Worm (Caenorhabditis elegans) whole organism, midembryonic: ENCODE data around the gene nas-3.

Source experiments
- T22C8.4 ChIP-seq: fragments of 200-800 bp; sonication (Bioruptor generic); IDR thresholded peaks from 2 replicates; pipeline ENCODE4 v1.3.6; 2022; ENCODE audit warnings: missing genetic modification characterization, missing compliant biosample characterization
- cog-1 ChIP-seq: sonication (generic microtip); optimal IDR thresholded peaks from 2 replicates; lab custom pipeline; 2016; ENCODE audit warnings: missing genetic modification characterization, missing compliant biosample characterization
- flt-1 ChIP-seq: fragments of 200-800 bp; sonication (Bioruptor generic); IDR thresholded peaks from 2 replicates; pipeline ENCODE4 v1.3.6; 2022; ENCODE audit warnings: missing genetic modification characterization, missing compliant biosample characterization
- klf-2 ChIP-seq: fragments of 200-800 bp; sonication (Bioruptor generic); conservative IDR thresholded peaks from 2 replicates; pipeline ENCODE4 v1.3.6; 2022; ENCODE audit warnings: missing genetic modification reagents, missing genetic modification characterization, missing compliant biosample characterization
- med-1 ChIP-seq: sonication (generic microtip); optimal IDR thresholded peaks from 2 replicates; lab custom pipeline; 2017; ENCODE audit warnings: missing genetic modification characterization, mild to moderate bottlenecking, missing compliant biosample characterization, antibody characterized with exemption, missing genetic modification reagents; ENCODE audit not compliant: insufficient read depth
- ref-1 ChIP-seq: fragments of 200-800 bp; sonication (Bioruptor generic); conservative IDR thresholded peaks from 2 replicates; pipeline ENCODE4 v1.3.6; 2022; ENCODE audit warnings: missing genetic modification reagents, missing genetic modification characterization, missing compliant biosample characterization
- tab-1 ChIP-seq: fragments of 200-800 bp; sonication (Bioruptor generic); IDR thresholded peaks from 2 replicates; pipeline ENCODE4 v1.3.6; 2022; ENCODE audit warnings: missing genetic modification characterization, missing compliant biosample characterization
- ztf-23 ChIP-seq: fragments of 200-800 bp; sonication (Bioruptor generic); IDR thresholded peaks from 2 replicates; pipeline ENCODE4 v1.3.6; 2022; ENCODE audit warnings: missing genetic modification reagents, missing genetic modification characterization, missing compliant biosample characterization
- ztf-29 ChIP-seq: fragments of 200-800 bp; sonication (Bioruptor generic); IDR thresholded peaks from 2 replicates; pipeline ENCODE4 v1.3.6; 2022; ENCODE audit warnings: missing genetic modification reagents, missing genetic modification characterization, missing compliant biosample characterization

The nas-3 gene

DNA sequence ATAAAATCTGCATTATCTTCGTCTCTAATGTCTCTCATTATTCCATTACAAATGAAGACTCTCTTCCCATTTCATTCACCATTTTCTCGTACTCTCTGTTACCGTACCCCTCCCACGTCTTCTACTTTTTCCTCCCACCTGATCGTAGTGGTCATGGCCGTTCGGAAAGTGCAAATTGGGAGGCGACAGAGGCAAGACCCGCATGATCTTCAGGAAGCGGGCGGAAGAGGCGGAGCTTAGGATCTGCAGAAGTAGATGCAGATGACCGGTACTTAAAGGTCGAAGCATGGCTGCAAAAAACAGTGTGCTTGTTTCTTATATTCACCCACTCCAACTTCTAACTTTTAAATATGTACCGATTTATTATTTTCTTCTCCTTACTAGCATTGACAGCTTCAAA is at the start of gene nas-3:
TSS of gene nas-3 (plus strand) at position 301 of the 400 bp plus-strand sequence.
- TF ChIP-seq ztf-29 (GFP tag; lab: Robert Waterston, UW) (no peak), ztf-23 (GFP tag; lab: Robert Waterston, UW) (no peak)

DNA sequence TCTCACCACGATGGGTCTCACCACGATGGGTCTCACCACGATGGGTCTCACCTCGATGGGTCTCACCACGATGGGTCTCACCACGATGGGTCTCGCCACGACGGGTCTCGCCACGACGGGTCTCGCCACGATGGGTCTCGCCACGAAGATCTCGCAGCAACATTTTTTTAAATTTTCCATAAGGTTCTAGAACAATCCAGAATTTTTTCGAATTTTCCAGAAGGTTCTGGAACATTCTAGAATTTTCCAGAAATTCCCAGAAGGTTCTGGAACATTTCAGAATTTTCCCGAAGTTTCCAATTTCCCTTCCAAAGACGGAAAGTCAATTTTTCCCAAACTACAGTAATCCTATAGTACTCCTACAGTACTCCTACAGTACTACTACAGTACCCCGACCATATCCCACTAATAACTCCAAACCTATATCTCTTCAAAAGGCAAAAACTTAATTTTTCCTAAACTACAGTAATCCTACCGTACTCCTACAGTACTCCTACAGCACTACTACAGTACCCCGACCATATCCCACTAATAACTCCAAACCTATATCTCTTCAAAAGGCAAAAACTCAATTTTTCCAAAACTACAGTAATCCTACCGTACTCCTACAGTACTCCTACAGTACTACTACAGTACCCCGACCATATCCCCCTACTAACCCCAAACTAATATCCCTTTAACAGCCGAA is 38.5 kb upstream of the nas-3 start, which contains the start of gene Y54B9A.1:
TSS of gene Y54B9A.1 (minus strand) at position 235 of the 688 bp plus-strand sequence.
- TF ChIP-seq flt-1 (GFP tag; lab: Robert Waterston, UW) (peak; percentile 55; the same call in 1 of the 2 replicates), ztf-23 (GFP tag; lab: Robert Waterston, UW) (peak; percentile 52; the same call in 1 of the 2 replicates)

- TF ChIP-seq klf-2 (GFP tag; lab: Robert Waterston, UW): no peak
- TF ChIP-seq med-1 (GFP tag; lab: Kevin White, UChicago): no peak
- no peak for TF ChIP-seq cog-1 (tag; lab: Kevin White, UChicago)
- no peak for TF ChIP-seq flt-1 (GFP tag; lab: Robert Waterston, UW)
- no peak for TF ChIP-seq ztf-29 (GFP tag; lab: Robert Waterston, UW)
Measured at ce11 chrV:9440003-9440319, 38.0 kb upstream of the nas-3 start.

DNA sequence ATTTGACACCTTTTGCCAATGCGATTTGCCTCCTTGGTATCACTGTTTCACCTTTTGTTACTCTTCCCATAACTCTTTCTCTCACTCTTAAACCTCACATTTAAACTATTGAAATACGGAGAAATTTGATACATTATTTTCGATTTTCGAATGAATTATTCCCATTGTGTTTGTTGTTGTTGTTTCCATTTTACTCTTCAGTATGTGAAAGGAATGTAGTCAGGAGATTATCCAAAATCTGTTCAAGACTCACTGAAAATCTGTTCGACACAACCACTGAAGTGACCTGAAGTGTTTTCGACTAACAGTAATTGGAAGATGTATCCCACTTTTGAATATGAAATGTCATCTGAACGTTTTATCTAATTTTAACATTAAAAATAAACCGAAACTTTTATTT is 36.9 kb upstream of the nas-3 start:
- no peak for TF ChIP-seq ref-1
- no peak for TF ChIP-seq ztf-29 (GFP tag; lab: Robert Waterston, UW)
- no peak for TF ChIP-seq ztf-23 (GFP tag; lab: Robert Waterston, UW)
- no peak for TF ChIP-seq med-1 (GFP tag; lab: Kevin White, UChicago)
- no peak for TF ChIP-seq tab-1 (GFP tag; lab: Robert Waterston, UW)
- TF ChIP-seq klf-2 (GFP tag; lab: Robert Waterston, UW): no peak
- TF ChIP-seq flt-1 (GFP tag; lab: Robert Waterston, UW): no peak
- no peak for TF ChIP-seq T22C8.4 (GFP tag; lab: Robert Waterston, UW)
- TF ChIP-seq cog-1 (tag; lab: Kevin White, UChicago): no peak

DNA sequence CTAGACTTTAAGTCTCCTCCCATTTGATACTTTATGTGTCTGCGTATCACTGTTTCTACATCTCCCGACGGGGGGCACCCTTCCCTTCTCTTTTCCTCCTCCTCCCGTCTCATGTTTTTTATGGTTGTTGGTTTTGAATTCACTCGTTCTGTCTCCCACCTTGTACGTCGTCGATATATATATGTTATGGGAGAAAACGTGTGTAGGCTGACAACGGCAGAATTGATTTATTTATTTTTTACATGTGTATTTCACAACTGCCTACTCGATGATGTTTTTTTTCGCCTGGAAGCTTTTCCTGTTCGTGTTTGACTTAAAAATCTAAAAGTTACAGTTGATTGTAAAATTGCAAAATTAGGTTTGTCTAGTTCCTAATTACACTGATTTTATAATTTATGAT is 35.5 kb upstream of the nas-3 start:
- no peak for TF ChIP-seq T22C8.4 (GFP tag; lab: Robert Waterston, UW)
- no peak for TF ChIP-seq ref-1
- TF ChIP-seq med-1 (GFP tag; lab: Kevin White, UChicago): no peak
- TF ChIP-seq flt-1 (GFP tag; lab: Robert Waterston, UW): no peak
- no peak for TF ChIP-seq ztf-29 (GFP tag; lab: Robert Waterston, UW)
- TF ChIP-seq klf-2 (GFP tag; lab: Robert Waterston, UW): no peak
- TF ChIP-seq cog-1 (tag; lab: Kevin White, UChicago): no peak
- TF ChIP-seq ztf-23 (GFP tag; lab: Robert Waterston, UW): no peak
- no peak for TF ChIP-seq tab-1 (GFP tag; lab: Robert Waterston, UW)

DNA sequence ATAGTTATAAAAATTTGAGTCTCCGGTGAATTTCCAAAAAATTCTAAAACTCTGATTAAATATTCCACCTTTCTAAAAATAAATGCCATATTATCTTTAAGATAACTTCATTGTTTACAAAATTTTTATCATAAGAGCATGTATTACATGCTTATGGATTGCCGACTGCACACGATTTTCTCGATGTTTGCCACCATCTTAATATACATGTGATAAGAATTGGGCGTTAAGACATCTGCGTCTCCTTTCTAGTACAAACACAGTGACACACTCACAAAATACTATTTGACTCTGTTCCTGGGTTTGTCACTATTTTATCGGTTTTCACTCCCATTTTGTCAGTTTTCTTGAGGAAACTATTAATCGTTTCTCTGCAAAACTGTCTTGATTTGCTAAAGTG is 34.9 kb upstream of the nas-3 start:
- TF ChIP-seq ztf-29 (GFP tag; lab: Robert Waterston, UW) (no peak), flt-1 (GFP tag; lab: Robert Waterston, UW) (no peak), ztf-23 (GFP tag; lab: Robert Waterston, UW) (no peak), ref-1 (no peak), cog-1 (tag; lab: Kevin White, UChicago) (no peak), med-1 (GFP tag; lab: Kevin White, UChicago) (no peak), T22C8.4 (GFP tag; lab: Robert Waterston, UW) (no peak), tab-1 (GFP tag; lab: Robert Waterston, UW) (no peak), klf-2 (GFP tag; lab: Robert Waterston, UW) (no peak)

ce11 chrV:9443748-9444147 is 34.2 kb upstream of the nas-3 start, which contains the start of gene wdr-62:
wdr-62 (plus strand) TSS chrV:9444048.
- TF ChIP-seq ref-1 (no peak), med-1 (GFP tag; lab: Kevin White, UChicago) (no peak), tab-1 (GFP tag; lab: Robert Waterston, UW) (no peak)

DNA sequence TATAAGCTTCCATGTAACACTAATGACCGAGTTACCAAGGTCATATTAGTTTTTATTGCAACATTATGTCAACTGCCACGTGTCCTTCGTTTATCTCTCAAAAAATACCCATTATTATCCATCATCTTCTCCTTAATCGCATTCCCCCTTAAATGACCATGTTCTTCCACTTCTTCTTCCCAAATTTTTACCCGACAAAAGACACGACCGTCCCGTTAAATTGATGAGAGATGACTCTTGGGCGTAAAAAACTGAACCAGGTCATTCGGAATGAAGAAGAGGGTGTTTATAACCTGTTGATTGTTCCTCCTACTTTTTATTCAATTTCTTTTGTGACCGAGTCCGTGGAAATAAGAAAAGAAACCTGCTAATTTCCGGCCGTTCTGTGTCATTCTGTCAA is 33.3 kb upstream of the nas-3 start:
- TF ChIP-seq ztf-23 (GFP tag; lab: Robert Waterston, UW) (no peak), T22C8.4 (GFP tag; lab: Robert Waterston, UW) (no peak), klf-2 (GFP tag; lab: Robert Waterston, UW) (no peak), ref-1 (no peak), flt-1 (GFP tag; lab: Robert Waterston, UW) (no peak), cog-1 (tag; lab: Kevin White, UChicago) (no peak), tab-1 (GFP tag; lab: Robert Waterston, UW) (no peak), med-1 (GFP tag; lab: Kevin White, UChicago) (no peak), ztf-29 (GFP tag; lab: Robert Waterston, UW) (no peak)

ce11 chrV:9451485-9451884 is 26.5 kb upstream of the nas-3 start:
- TF ChIP-seq flt-1 (GFP tag; lab: Robert Waterston, UW) (no peak), ztf-23 (GFP tag; lab: Robert Waterston, UW) (no peak), ztf-29 (GFP tag; lab: Robert Waterston, UW) (no peak), med-1 (GFP tag; lab: Kevin White, UChicago) (no peak), T22C8.4 (GFP tag; lab: Robert Waterston, UW) (no peak), tab-1 (GFP tag; lab: Robert Waterston, UW) (no peak), cog-1 (tag; lab: Kevin White, UChicago) (no peak), ref-1 (no peak), klf-2 (GFP tag; lab: Robert Waterston, UW) (no peak)

ce11 chrV:9453333-9453732 is 24.6 kb upstream of the nas-3 start:
- no peak for TF ChIP-seq cog-1 (tag; lab: Kevin White, UChicago)
- TF ChIP-seq T22C8.4 (GFP tag; lab: Robert Waterston, UW): no peak
- TF ChIP-seq ztf-23 (GFP tag; lab: Robert Waterston, UW): no peak
- TF ChIP-seq tab-1 (GFP tag; lab: Robert Waterston, UW): no peak
- TF ChIP-seq ref-1: no peak
- TF ChIP-seq ztf-29 (GFP tag; lab: Robert Waterston, UW): no peak
- TF ChIP-seq flt-1 (GFP tag; lab: Robert Waterston, UW): no peak
